Fruit fly (Drosophila melanogaster): ENCODE results near the gene CG6118.

Gene CG6118

dm6 chr3R:15371833-15372232 is 62.7 kb downstream of the CG6118 start, which contains the start of the genes Ccm3 and CG6136 (continued):
- TF ChIP-seq CG16863 (GFP tag; optimal IDR thresholded peaks at IDR 0.05), result no peak
- no peak for TF ChIP-seq Tbp (GFP tag; optimal IDR thresholded peaks at IDR 0.05)
- TF ChIP-seq CG3838 (GFP tag; optimal IDR thresholded peaks at IDR 0.05), result no peak
- peak; percentile 7 for TF ChIP-seq tin (GFP tag; optimal IDR thresholded peaks at IDR 0.05)
- TF ChIP-seq emc (GFP tag; optimal IDR thresholded peaks at IDR 0.05), result no peak
- TF ChIP-seq B-H2 (GFP tag; optimal IDR thresholded peaks at IDR 0.05), result peak; percentile 68
- no peak for TF ChIP-seq lov (optimal IDR thresholded peaks at IDR 0.05)
- 0 out of 3 replicates have a peak, but pooled peaks have one; percentile 41 for TF ChIP-seq lov (GFP tag; IDR thresholded peaks at IDR 0.05)
- peak; percentile 52 for TF ChIP-seq CG17186 (GFP tag; optimal IDR thresholded peaks at IDR 0.05)
- TF ChIP-seq CG7963 (GFP tag; IDR thresholded peaks at IDR 0.05; ENCODE audit: partially characterized antibody), result peak; percentile 83
- TF ChIP-seq ara (GFP tag; IDR thresholded peaks at IDR 0.05), result peak; percentile 15; the same call in 1 of the 2 replicates
- peak; percentile 46 for TF ChIP-seq Nf-YC (tag; optimal IDR thresholded peaks at IDR 0.05)
- TF ChIP-seq fd64A (GFP tag; optimal IDR thresholded peaks at IDR 0.05), result no peak
- peak; percentile 82 for TF ChIP-seq Doc3 (GFP tag; IDR thresholded peaks at IDR 0.05; ENCODE audit: partially characterized antibody)
- TF ChIP-seq shn (GFP tag; optimal IDR thresholded peaks at IDR 0.05), result peak; percentile 12
- no peak for TF ChIP-seq CG17802 (tag; optimal IDR thresholded peaks at IDR 0.05)
- peak; percentile 45 for TF ChIP-seq CG13894 (tag; optimal IDR thresholded peaks at IDR 0.05)
- TF ChIP-seq ash1 (GFP tag; optimal IDR thresholded peaks at IDR 0.05), result no peak
- no peak for TF ChIP-seq chif (GFP tag; optimal IDR thresholded peaks at IDR 0.05)
- TF ChIP-seq gt (GFP tag; IDR thresholded peaks at IDR 0.05), result no peak
- no peak for TF ChIP-seq Gsc (GFP tag; IDR thresholded peaks at IDR 0.05)
- TF ChIP-seq CG15269 (tag; optimal IDR thresholded peaks at IDR 0.05), result no peak
- TF ChIP-seq dan (GFP tag; IDR thresholded peaks at IDR 0.05), result no peak
- TF ChIP-seq vvl (GFP tag; IDR thresholded peaks at IDR 0.05), result peak; percentile 91
- TF ChIP-seq CG3281 (GFP tag; optimal IDR thresholded peaks at IDR 0.05), result peak; percentile 35
- no peak for TF ChIP-seq lola (GFP tag; optimal IDR thresholded peaks at IDR 0.05)
- TF ChIP-seq Ada2b (GFP tag; IDR thresholded peaks at IDR 0.05), result no peak
- TF ChIP-seq CG2202 (tag; optimal IDR thresholded peaks at IDR 0.05), result no peak
- peak; percentile 68 for TF ChIP-seq CG1603 (tag; optimal IDR thresholded peaks at IDR 0.05)
- TF ChIP-seq Neu2 (GFP tag; optimal IDR thresholded peaks at IDR 0.05; ENCODE audit: borderline replicate concordance), result peak; percentile 23
- TF ChIP-seq Myb (GFP tag; optimal IDR thresholded peaks at IDR 0.05), result peak; percentile 64
- TF ChIP-seq br (optimal IDR thresholded peaks at IDR 0.05), result no peak
- TF ChIP-seq CG14710 (tag; optimal IDR thresholded peaks at IDR 0.05), result peak; percentile 38
- peak; percentile 10 for TF ChIP-seq dmrt11E (tag; optimal IDR thresholded peaks at IDR 0.05)
- peak; percentile 43 for TF ChIP-seq exex (tag; optimal IDR thresholded peaks at IDR 0.05)
- no peak for TF ChIP-seq Mad (GFP tag; optimal IDR thresholded peaks at IDR 0.05)
- TF ChIP-seq knrl (GFP tag; IDR thresholded peaks at IDR 0.05; ENCODE audit: partially characterized antibody), result peak; percentile 89
- TF ChIP-seq ato (GFP tag; IDR thresholded peaks at IDR 0.05; ENCODE audit: partially characterized antibody), result peak; percentile 95
- peak; percentile 2 for TF ChIP-seq jumu (GFP tag; optimal IDR thresholded peaks at IDR 0.05)
- TF ChIP-seq sc (optimal IDR thresholded peaks at IDR 0.05), result no peak
- TF ChIP-seq sc (GFP tag; optimal IDR thresholded peaks at IDR 0.05), result no peak
- peak; percentile 27 for TF ChIP-seq CG7928 (GFP tag; optimal IDR thresholded peaks at IDR 0.05)
- peak; percentile 91 for TF ChIP-seq Dll (GFP tag; IDR thresholded peaks at IDR 0.05; ENCODE audit: partially characterized antibody)
- TF ChIP-seq CG1832 (GFP tag; optimal IDR thresholded peaks at IDR 0.05), result no peak
- no peak for TF ChIP-seq org-1 (GFP tag; optimal IDR thresholded peaks at IDR 0.05)
- no peak for TF ChIP-seq Dek (tag; optimal IDR thresholded peaks at IDR 0.05)
- TF ChIP-seq ewg (GFP tag; optimal IDR thresholded peaks at IDR 0.05), result peak; percentile 48
- no peak for TF ChIP-seq CG8089 (GFP tag; optimal IDR thresholded peaks at IDR 0.05)
- peak; percentile 54; the same call in 1 of the 2 replicates for TF ChIP-seq chm (GFP tag; IDR thresholded peaks at IDR 0.05)
- TF ChIP-seq croc (GFP tag; conservative IDR thresholded peaks at IDR 0.05), result no peak; the same call in 2 of the 3 replicates
- no peak for TF ChIP-seq sens-2 (GFP tag; IDR thresholded peaks at IDR 0.05)
- TF ChIP-seq danr (GFP tag; IDR thresholded peaks at IDR 0.05), result no peak

All from whole organism, embryonic.